Worm (Caenorhabditis elegans): ENCODE measurements around the gene F41E6.1.

ce11 chrV:8599192-8599591 lies 23.2 kb upstream of the F41E6.1 start, which contains the start of gene F41E6.7:
- TF ChIP-seq sea-1 (GFP tag; conservative IDR thresholded peaks at IDR 0.05): no peak
- TF ChIP-seq ama-1 (optimal IDR thresholded peaks at IDR 0.05): no peak
- no peak for TF ChIP-seq flt-1 (GFP tag; IDR thresholded peaks at IDR 0.05)
- TF ChIP-seq F13C5.2 (tag; optimal IDR thresholded peaks at IDR 0.05): no peak
- no peak for TF ChIP-seq ceh-13 (GFP tag; optimal IDR thresholded peaks at IDR 0.05)
- TF ChIP-seq aly-1 (tag; optimal IDR thresholded peaks at IDR 0.05): no peak
- TF ChIP-seq pes-1 (GFP tag; IDR thresholded peaks at IDR 0.05): no peak
- TF ChIP-seq hnd-1 (tag; optimal IDR thresholded peaks at IDR 0.05): no peak
- TF ChIP-seq ceh-36 (tag; optimal IDR thresholded peaks at IDR 0.05): no peak
